Worm (Caenorhabditis elegans): ENCODE results near the gene clec-144.

ce11 chrII:11853108-11853507 lies 20.7 kb upstream of the clec-144 start:
- TF ChIP-seq him-1 (tag; optimal IDR thresholded peaks at IDR 0.05) (no peak), dao-5 (tag; optimal IDR thresholded peaks at IDR 0.05) (no peak)
